Fruit fly (Drosophila melanogaster): ENCODE measurements around the gene CG5808.

dm6 chr3R:24829887-24830351 is 13.1 kb upstream of the CG5808 start, which contains the start of the genes Kaz and CG43273:
- TF ChIP-seq CG7101 (tag; optimal IDR thresholded peaks at IDR 0.05) (peak; percentile 67), CG7045 (GFP tag; optimal IDR thresholded peaks at IDR 0.05) (peak; percentile 41), CG33017 (tag; optimal IDR thresholded peaks at IDR 0.05) (peak; percentile 37), ovo (GFP tag; optimal IDR thresholded peaks at IDR 0.05) (peak; percentile 46), Hr96 (GFP tag; optimal IDR thresholded peaks at IDR 0.05) (no peak), kay (GFP tag; ENCODE audit: borderline replicate concordance) (peak; percentile 62), Mnt (GFP tag; optimal IDR thresholded peaks at IDR 0.05) (peak; percentile 25), toe (GFP tag; optimal IDR thresholded peaks at IDR 0.05) (peak; percentile 71), pad (GFP tag; optimal IDR thresholded peaks at IDR 0.05) (peak; percentile 36), CG5204 (GFP tag; optimal IDR thresholded peaks at IDR 0.05) (peak; percentile 40), CG1620 (GFP tag; optimal IDR thresholded peaks at IDR 0.05) (peak; percentile 67), CG11617 (GFP tag; optimal IDR thresholded peaks at IDR 0.05) (peak; percentile 54)
